Fruit fly (Drosophila melanogaster) Kc167 (cell line): ENCODE data around the gene CG13084.

ENCODE experiments used
- Myc ChIP-seq: fragments of >200 bp; optimal IDR thresholded peaks from 2 replicates; lab custom pipeline; 2017; ENCODE audit warnings: missing external identifiers
- h ChIP-seq: fragments of >200 bp; optimal IDR thresholded peaks from 3 replicates; lab custom pipeline; 2018; ENCODE audit warnings: missing external identifiers
- insv ChIP-seq: fragments of >200 bp; optimal IDR thresholded peaks from 3 replicates; lab custom pipeline; 2018; ENCODE audit warnings: missing external identifiers

DNA sequence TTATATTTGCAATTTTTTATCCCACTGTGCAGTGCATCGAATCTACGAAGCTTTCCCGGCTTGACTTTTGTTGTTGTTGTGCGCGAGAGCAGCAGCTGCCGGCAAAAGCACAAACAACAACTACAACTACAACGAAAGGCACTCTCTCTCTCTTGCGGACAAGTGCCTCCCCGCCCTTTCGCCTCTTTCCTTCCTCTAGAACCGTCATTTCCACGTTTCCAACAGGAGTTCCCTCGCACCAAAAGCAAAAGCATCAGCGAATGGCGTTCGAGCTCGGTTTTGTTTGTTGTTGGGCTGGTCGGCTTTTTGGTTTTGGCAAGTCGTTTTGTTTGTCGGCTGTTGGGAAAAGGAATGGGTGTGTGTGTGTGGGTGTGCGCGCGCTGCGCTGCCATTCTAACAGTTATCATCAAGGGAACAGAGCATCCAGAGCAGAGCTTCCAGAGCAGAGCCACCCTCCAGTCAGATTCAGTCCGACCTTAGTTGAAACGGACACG lies 20.9 kb upstream of the CG13084 start, which contains the start of gene tj:
- TF ChIP-seq insv (lab: Kevin White, UChicago) (no peak), h (no peak), Myc (no peak)
